Worm (Caenorhabditis elegans): Measurements from ENCODE around the gene fbxb-118.

The fbxb-118 gene

DNA sequence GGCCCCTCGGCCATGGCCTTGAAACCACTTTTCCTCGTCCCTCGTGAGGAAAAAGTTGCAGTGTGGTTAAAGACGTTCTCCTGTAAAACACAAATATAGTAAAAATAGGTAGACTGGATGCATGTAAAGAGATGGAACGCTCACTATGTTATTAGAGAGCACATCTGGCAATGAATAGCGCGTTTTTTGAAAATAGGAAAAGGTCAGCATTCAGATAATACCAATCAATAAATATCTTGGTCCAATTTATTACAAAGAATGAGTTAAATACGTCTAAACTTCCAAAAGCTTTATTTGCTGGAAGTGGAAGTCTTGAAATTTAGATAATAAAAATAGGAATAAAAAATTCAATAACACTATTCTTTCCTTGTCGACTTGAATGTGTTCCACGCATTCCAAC is 1.4 kb downstream of the fbxb-118 start, which contains the start of gene gadr-4:
gadr-4 (minus strand) TSS at position 101 of the 400 bp plus-strand sequence.
- TF ChIP-seq ztf-4 (tag; optimal IDR thresholded peaks at IDR 0.05) (no peak), irx-1 (tag; optimal IDR thresholded peaks at IDR 0.05) (no peak), mdl-1 (tag; optimal IDR thresholded peaks at IDR 0.05) (no peak), lin-35 (GFP tag; optimal IDR thresholded peaks at IDR 0.05) (no peak), ceh-63 (GFP tag; optimal IDR thresholded peaks at IDR 0.05) (no peak)

DNA sequence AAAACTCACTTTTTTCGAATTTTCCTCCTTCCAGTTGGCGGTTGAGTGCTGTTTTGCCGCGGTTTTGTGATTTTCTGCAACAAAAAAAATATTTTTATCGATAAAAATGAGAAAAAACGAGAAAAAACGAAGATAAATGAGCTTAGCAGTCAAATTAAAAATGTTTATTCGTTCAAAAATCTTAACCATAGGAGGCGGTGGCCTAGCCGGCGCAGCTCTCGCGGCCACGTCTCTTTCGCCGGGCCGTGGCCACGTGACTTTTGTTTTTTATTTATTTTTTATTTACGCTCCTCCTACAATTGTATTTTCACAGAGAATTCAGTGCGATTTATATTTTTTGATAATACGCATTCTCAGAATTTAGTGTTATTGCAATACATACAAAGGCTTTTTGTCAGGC is 14.2 kb downstream of the fbxb-118 start:
- TF ChIP-seq efl-1 (optimal IDR thresholded peaks at IDR 0.05) (peak; percentile 40 to 42), efl-1 (GFP tag; optimal IDR thresholded peaks at IDR 0.05 in 1 of 2) (peak; percentile 19 to 36), dpl-1 (GFP tag; optimal IDR thresholded peaks at IDR 0.05) (peak in 1 of 3 experiments; percentile 22), nhr-90 (tag; optimal IDR thresholded peaks at IDR 0.05; ENCODE audit: poor library complexity) (peak; percentile 10), grh-1 (GFP tag; IDR thresholded peaks at IDR 0.05) (peak; percentile 57), rnt-1 (tag; optimal IDR thresholded peaks at IDR 0.05) (peak; percentile 18), lin-14 (GFP tag; optimal IDR thresholded peaks at IDR 0.05) (peak; percentile 49), isw-1 (GFP tag; IDR thresholded peaks at IDR 0.05) (peak; percentile 49; the same call in 1 of the 2 replicates), F16B12.6 (tag; optimal IDR thresholded peaks at IDR 0.05) (peak; percentile 9), lsy-2 (tag; optimal IDR thresholded peaks at IDR 0.05) (peak; percentile 45 to 73), snu-23 (GFP tag; optimal IDR thresholded peaks at IDR 0.05) (peak; percentile 21), nhr-19 (GFP tag; conservative IDR thresholded peaks at IDR 0.05) (peak; percentile 81), tbx-2 (tag; optimal IDR thresholded peaks at IDR 0.05) (peak; percentile 23), nhr-20 (tag; optimal IDR thresholded peaks at IDR 0.05) (peak; percentile 51), nhr-47 (tag; optimal IDR thresholded peaks at IDR 0.05) (peak; percentile 46), lin-35 (GFP tag; optimal IDR thresholded peaks at IDR 0.05) (peak in 1 of 2 experiments; percentile 45), xbp-1 (tag; optimal IDR thresholded peaks at IDR 0.05) (peak; percentile 2), nhr-71 (tag; optimal IDR thresholded peaks at IDR 0.05) (peak; percentile 59)

DNA sequence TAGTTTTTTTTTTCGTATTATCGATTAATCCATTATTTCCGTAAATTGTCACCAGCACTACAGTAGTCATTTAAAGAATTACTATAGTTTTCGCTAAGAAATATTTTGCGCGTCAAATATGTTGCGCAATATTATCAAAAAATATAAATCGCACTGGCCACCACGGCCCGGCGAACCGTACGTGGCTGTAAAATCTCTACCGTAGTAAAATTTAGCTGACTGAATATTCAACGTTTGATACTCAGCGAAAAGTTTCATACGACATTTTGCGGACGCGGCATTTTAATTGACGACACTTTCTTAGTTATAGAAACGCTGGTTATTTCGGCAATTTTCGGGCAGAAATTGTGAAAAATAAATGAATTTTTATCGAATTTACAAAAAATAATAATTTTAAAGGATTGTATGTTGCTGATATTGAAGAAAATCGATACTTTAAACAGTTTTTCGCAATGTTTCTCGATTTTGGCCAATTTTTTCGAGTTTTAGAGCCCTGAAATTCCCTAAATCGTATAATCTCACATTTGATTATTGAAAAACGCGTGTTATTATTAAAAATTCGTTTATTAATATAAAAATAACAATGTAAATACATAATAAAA is 16.0 kb downstream of the fbxb-118 start:
- peak; percentile 25 for TF ChIP-seq zip-4 (GFP tag; optimal IDR thresholded peaks at IDR 0.05)
- TF ChIP-seq C04F5.9 (tag; optimal IDR thresholded peaks at IDR 0.05): peak; percentile 62
- peak; percentile 82 for TF ChIP-seq nhr-47 (tag; optimal IDR thresholded peaks at IDR 0.05)
- peak; percentile 63 for TF ChIP-seq elt-2 (tag; optimal IDR thresholded peaks at IDR 0.05)
- TF ChIP-seq nhr-71 (tag; optimal IDR thresholded peaks at IDR 0.05): peak; percentile 83
- peak; percentile 74 for TF ChIP-seq nhr-20 (tag; optimal IDR thresholded peaks at IDR 0.05)
- TF ChIP-seq dpl-1 (GFP tag; optimal IDR thresholded peaks at IDR 0.05): peak; percentile 14 to 31 (median 24)
- peak; percentile 96 for TF ChIP-seq mab-9 (GFP tag; IDR thresholded peaks at IDR 0.05)
- peak; percentile 46 to 47 for TF ChIP-seq efl-1 (optimal IDR thresholded peaks at IDR 0.05)
- TF ChIP-seq efl-1 (GFP tag; optimal IDR thresholded peaks at IDR 0.05 in 1 of 2): peak; percentile 22 to 92
- peak; percentile 52 for TF ChIP-seq irx-1 (tag; optimal IDR thresholded peaks at IDR 0.05)
- peak; percentile 17 for TF ChIP-seq egl-13 (tag; optimal IDR thresholded peaks at IDR 0.05)
- TF ChIP-seq ceh-8 (GFP tag; optimal IDR thresholded peaks at IDR 0.05): peak; percentile 35
- peak; percentile 69 for TF ChIP-seq lin-14 (GFP tag; optimal IDR thresholded peaks at IDR 0.05)
- TF ChIP-seq ztf-11 (tag; optimal IDR thresholded peaks at IDR 0.05): peak in 1 of 2 experiments; percentile 62
- peak in 1 of 2 experiments; percentile 36 for TF ChIP-seq lin-35 (GFP tag; optimal IDR thresholded peaks at IDR 0.05)
- TF ChIP-seq unc-86 (tag; optimal IDR thresholded peaks at IDR 0.05): peak; percentile 40
- peak; percentile 40 for TF ChIP-seq F16B12.6 (tag; optimal IDR thresholded peaks at IDR 0.05)
- TF ChIP-seq ceh-88 (GFP tag; IDR thresholded peaks at IDR 0.05): peak; percentile 99
- TF ChIP-seq nhr-90 (tag; optimal IDR thresholded peaks at IDR 0.05; ENCODE audit: poor library complexity): peak; percentile 76
- peak; percentile 64 for TF ChIP-seq snu-23 (GFP tag; optimal IDR thresholded peaks at IDR 0.05)
- peak; percentile 52 for TF ChIP-seq swsn-7 (tag; optimal IDR thresholded peaks at IDR 0.05)
- TF ChIP-seq tbx-2 (tag; optimal IDR thresholded peaks at IDR 0.05): peak; percentile 64
- 0 out of 2 replicates have a peak, but pooled peaks have one; percentile 57 for TF ChIP-seq ets-5 (GFP tag; IDR thresholded peaks at IDR 0.05)
- TF ChIP-seq pax-3 (tag; optimal IDR thresholded peaks at IDR 0.05): peak; percentile 68
- peak; percentile 1 for TF ChIP-seq sox-4 (tag; optimal IDR thresholded peaks at IDR 0.05)
- peak; percentile 68 for TF ChIP-seq xbp-1 (tag; optimal IDR thresholded peaks at IDR 0.05)
- TF ChIP-seq lir-3 (tag; optimal IDR thresholded peaks at IDR 0.05; ENCODE audit: poor library complexity): peak; percentile 66
- peak; percentile 39 for TF ChIP-seq rnt-1 (tag; optimal IDR thresholded peaks at IDR 0.05)
- peak; percentile 99 for TF ChIP-seq nhr-19 (GFP tag; conservative IDR thresholded peaks at IDR 0.05)
- TF ChIP-seq isw-1 (GFP tag; IDR thresholded peaks at IDR 0.05): peak; percentile 97
- TF ChIP-seq grh-1 (GFP tag; IDR thresholded peaks at IDR 0.05): peak; percentile 99
- peak; percentile 84 for TF ChIP-seq nhr-85 (tag)
- TF ChIP-seq fkh-8 (tag; optimal IDR thresholded peaks at IDR 0.05): peak; percentile 32
- peak; percentile 33 for TF ChIP-seq dsc-1 (tag; optimal IDR thresholded peaks at IDR 0.05)
- TF ChIP-seq unc-98 (GFP tag; IDR thresholded peaks at IDR 0.05): peak; percentile 89
- TF ChIP-seq lsy-2 (tag; optimal IDR thresholded peaks at IDR 0.05): peak; percentile 48 to 69

All from whole organism, L1 larva.